Worm (Caenorhabditis elegans) whole organism, L3 larva: Measurements from ENCODE around the gene ZC395.4.

ENCODE experiments used
- nhr-67 ChIP-seq: fragments of 150-350 bp; optimal IDR thresholded peaks from 2 replicates; lab custom pipeline; 2014; ENCODE audit warnings: missing biosample characterization, missing genetic modification characterization
- nhr-77 ChIP-seq: fragments of 150-350 bp; optimal IDR thresholded peaks from 2 replicates; lab custom pipeline; 2014; ENCODE audit warnings: missing biosample characterization, missing genetic modification characterization

ce11 chrIII:5224908-5225307 is 45.0 kb upstream of the ZC395.4 start:
- TF ChIP-seq nhr-67 (tag; lab: Kevin White, UChicago) (no peak), nhr-77 (no peak)
